Worm (Caenorhabditis elegans): ENCODE measurements around the gene F35A5.8.

Gene F35A5.8

DNA sequence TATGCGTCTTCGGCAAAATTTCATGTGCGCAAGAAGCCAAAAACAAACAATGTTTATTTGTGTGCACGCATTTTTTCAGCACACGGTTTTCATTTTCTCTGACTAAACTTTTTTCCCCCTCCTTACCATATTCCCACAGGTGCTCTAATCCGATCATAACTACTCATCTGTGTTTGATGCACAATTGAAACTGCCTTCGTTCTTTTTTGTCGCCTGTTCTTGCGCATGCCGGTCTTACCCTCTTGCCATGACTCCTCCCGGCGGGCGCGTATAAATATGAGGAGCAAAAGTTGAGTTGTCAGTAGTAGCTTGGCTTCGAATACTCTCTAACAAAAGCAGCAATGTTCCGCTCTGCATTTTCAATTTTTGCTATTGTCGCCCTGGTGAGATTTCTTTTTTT lies 5.4 kb downstream of the F35A5.8 start, which contains the start of gene abu-10:
Gene abu-10 (plus strand): TSS at position 301 of the 400 bp plus-strand sequence.
- TF ChIP-seq ama-1 (optimal IDR thresholded peaks at IDR 0.05) (no peak), pat-9 (tag; optimal IDR thresholded peaks at IDR 0.05) (no peak), pax-1 (tag; optimal IDR thresholded peaks at IDR 0.05) (no peak), ref-2 (tag; optimal IDR thresholded peaks at IDR 0.05) (no peak), ttx-3 (tag; optimal IDR thresholded peaks at IDR 0.05) (no peak), lin-11 (tag; optimal IDR thresholded peaks at IDR 0.05) (no peak), K09A11.1 (tag; optimal IDR thresholded peaks at IDR 0.05; ENCODE audit: insufficient read depth) (no peak), K02D7.2 (tag; optimal IDR thresholded peaks at IDR 0.05) (no peak), tbx-2 (tag; optimal IDR thresholded peaks at IDR 0.05) (no peak), ceh-31 (tag; optimal IDR thresholded peaks at IDR 0.05) (no peak), syd-9 (tag; optimal IDR thresholded peaks at IDR 0.05) (no peak), mec-3 (tag; optimal IDR thresholded peaks at IDR 0.05; ENCODE audit: borderline replicate concordance) (no peak), ceh-30 (tag; optimal IDR thresholded peaks at IDR 0.05) (no peak)

DNA sequence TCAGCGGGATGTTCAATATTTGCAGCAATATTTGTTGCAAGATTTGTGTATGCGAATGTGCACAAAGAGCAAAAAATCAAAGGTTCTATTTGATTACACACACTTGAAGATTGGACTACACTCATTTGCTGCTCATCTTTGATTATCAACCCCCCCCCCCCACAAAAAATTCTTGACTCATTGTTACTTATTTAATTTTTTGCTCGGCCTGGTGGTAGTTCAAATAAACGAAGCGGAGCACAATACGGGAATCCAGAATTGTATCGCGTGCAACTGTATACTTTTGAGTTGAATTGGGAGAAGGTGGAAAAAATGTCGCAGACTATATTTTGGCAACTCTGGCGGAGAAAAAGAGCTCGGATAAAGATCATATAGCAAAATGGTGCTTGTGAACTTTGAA lies 7.6 kb downstream of the F35A5.8 start, which contains the start of gene F35A5.5:
Gene F35A5.5 (minus strand): TSS at position 101 of the 400 bp plus-strand sequence.
- TF ChIP-seq hlh-6 (tag; optimal IDR thresholded peaks at IDR 0.05) (no peak), sox-4 (tag; optimal IDR thresholded peaks at IDR 0.05) (no peak), sox-2 (GFP tag; IDR thresholded peaks at IDR 0.05) (no peak), dve-1 (tag; optimal IDR thresholded peaks at IDR 0.05) (no peak), ahr-1 (tag; optimal IDR thresholded peaks at IDR 0.05) (no peak), ceh-6 (GFP tag; optimal IDR thresholded peaks at IDR 0.05) (no peak), ceh-14 (tag; optimal IDR thresholded peaks at IDR 0.05) (no peak), F13H6.1 (tag; optimal IDR thresholded peaks at IDR 0.05) (no peak), ceh-48 (tag; optimal IDR thresholded peaks at IDR 0.05) (no peak), hlh-13 (GFP tag; optimal IDR thresholded peaks at IDR 0.05) (no peak), pag-3 (tag; optimal IDR thresholded peaks at IDR 0.05; ENCODE audit: borderline replicate concordance) (no peak), K02D7.2 (tag; optimal IDR thresholded peaks at IDR 0.05) (no peak), ama-1 (optimal IDR thresholded peaks at IDR 0.05) (no peak), pat-9 (tag; optimal IDR thresholded peaks at IDR 0.05) (no peak), nfya-1 (tag; optimal IDR thresholded peaks at IDR 0.05) (no peak), hlh-15 (tag; optimal IDR thresholded peaks at IDR 0.05) (no peak)

DNA sequence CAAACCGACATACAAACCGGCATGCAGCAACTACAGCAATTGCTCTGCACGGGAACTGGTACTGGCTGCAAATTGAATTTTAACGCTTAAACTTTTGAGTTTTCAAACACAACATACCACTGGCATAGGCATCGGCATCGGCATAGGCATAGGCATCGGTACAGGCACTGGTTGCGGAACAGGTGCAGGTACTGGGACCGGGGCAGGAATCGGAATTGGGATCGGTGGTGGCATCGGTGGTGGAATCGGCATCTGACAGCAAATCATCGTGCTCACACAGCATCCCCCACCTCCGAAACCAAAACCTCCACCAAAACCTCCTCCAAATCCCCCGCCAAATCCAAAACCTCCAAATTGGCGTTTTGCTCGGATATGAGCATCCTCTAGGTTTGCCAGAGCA lies 9.1 kb downstream of the F35A5.8 start:
- no peak for TF ChIP-seq pros-1 (tag; optimal IDR thresholded peaks at IDR 0.05)
- TF ChIP-seq ceh-6 (GFP tag; optimal IDR thresholded peaks at IDR 0.05), result no peak
- no peak for TF ChIP-seq elt-2 (tag; optimal IDR thresholded peaks at IDR 0.05)
- TF ChIP-seq unc-42 (tag; optimal IDR thresholded peaks at IDR 0.05), result no peak
- no peak for TF ChIP-seq hlh-6 (tag; optimal IDR thresholded peaks at IDR 0.05)
- no peak for TF ChIP-seq odd-2 (tag; optimal IDR thresholded peaks at IDR 0.05)
- TF ChIP-seq fkh-10 (GFP tag; optimal IDR thresholded peaks at IDR 0.05), result no peak
- no peak for TF ChIP-seq Y22D7AL.16 (tag; optimal IDR thresholded peaks at IDR 0.05)
- TF ChIP-seq unc-55 (GFP tag; optimal IDR thresholded peaks at IDR 0.05), result no peak
- no peak for TF ChIP-seq npax-4 (tag; optimal IDR thresholded peaks at IDR 0.05)
- no peak for TF ChIP-seq syd-9 (tag; optimal IDR thresholded peaks at IDR 0.05)
- TF ChIP-seq hlh-30 (tag; optimal IDR thresholded peaks at IDR 0.05; ENCODE audit: insufficient read depth), result no peak
- TF ChIP-seq sox-4 (tag; optimal IDR thresholded peaks at IDR 0.05), result no peak
- TF ChIP-seq C38D4.7 (GFP tag; optimal IDR thresholded peaks at IDR 0.05), result no peak
- no peak for TF ChIP-seq unc-86 (tag; optimal IDR thresholded peaks at IDR 0.05)
- TF ChIP-seq pha-2 (tag; optimal IDR thresholded peaks at IDR 0.05), result no peak
- TF ChIP-seq ceh-30 (tag; optimal IDR thresholded peaks at IDR 0.05), result no peak
- TF ChIP-seq ceh-2 (tag; optimal IDR thresholded peaks at IDR 0.05), result no peak
- TF ChIP-seq che-1 (tag; optimal IDR thresholded peaks at IDR 0.05), result no peak
- TF ChIP-seq mec-3 (tag; optimal IDR thresholded peaks at IDR 0.05; ENCODE audit: borderline replicate concordance), result no peak
